Worm (Caenorhabditis elegans): Measurements from ENCODE around the gene mrpl-35.

Gene mrpl-35

DNA sequence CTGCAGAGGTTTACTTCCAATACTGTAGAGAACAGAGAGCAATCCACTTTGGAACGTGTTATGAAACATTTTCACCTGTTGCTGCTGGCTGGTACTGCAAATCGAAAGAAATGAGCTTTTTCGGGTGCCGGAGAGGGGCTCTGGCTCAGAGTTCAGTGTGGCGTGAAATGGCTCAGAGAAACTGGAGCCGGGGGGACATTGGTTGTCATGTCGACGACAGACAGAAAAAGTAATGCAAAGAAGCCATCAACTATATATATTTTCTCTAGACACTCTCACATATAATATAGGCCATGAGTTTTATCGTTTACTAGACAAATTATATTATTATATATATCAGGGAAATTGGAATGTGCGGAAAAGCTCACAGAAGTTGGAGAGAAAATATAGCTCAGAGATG lies 27.4 kb downstream of the mrpl-35 start, which contains the start of gene cfap-20:
Gene cfap-20, minus strand, starts transcription at position 101 of the 400 bp plus-strand sequence.
- TF ChIP-seq set-16 (GFP tag; IDR thresholded peaks at IDR 0.05) (no peak), hif-1 (tag; optimal IDR thresholded peaks at IDR 0.05) (no peak), lin-1 (GFP tag; IDR thresholded peaks at IDR 0.05) (no peak), nhr-6 (tag; optimal IDR thresholded peaks at IDR 0.05) (no peak), mdt-29 (GFP tag; IDR thresholded peaks at IDR 0.05) (no peak), daf-8 (GFP tag; IDR thresholded peaks at IDR 0.05) (no peak), nhr-11 (tag; optimal IDR thresholded peaks at IDR 0.05) (no peak), fos-1 (tag; optimal IDR thresholded peaks at IDR 0.05) (no peak), zip-2 (tag; optimal IDR thresholded peaks at IDR 0.05) (no peak), egl-43 (GFP tag; IDR thresholded peaks at IDR 0.05) (0 out of 2 replicates have a peak, but pooled peaks have one; percentile 9), lin-38 (GFP tag; IDR thresholded peaks at IDR 0.05) (peak; percentile 25; the same call in 1 of the 2 replicates), mxl-3 (GFP tag; optimal IDR thresholded peaks at IDR 0.05) (no peak), hmg-1.1 (GFP tag; IDR thresholded peaks at IDR 0.05) (no peak), attf-4 (tag; optimal IDR thresholded peaks at IDR 0.05) (no peak), ZK546.5 (tag; optimal IDR thresholded peaks at IDR 0.05) (no peak), tra-1 (GFP tag; IDR thresholded peaks at IDR 0.05) (0 out of 2 replicates have a peak, but pooled peaks have one; percentile 18), jun-1 (tag; optimal IDR thresholded peaks at IDR 0.05) (no peak), spr-1 (tag; optimal IDR thresholded peaks at IDR 0.05) (no peak), saeg-2 (GFP tag; IDR thresholded peaks at IDR 0.05) (no peak), php-3 (GFP tag; IDR thresholded peaks at IDR 0.05) (no peak), nhr-28 (tag; optimal IDR thresholded peaks at IDR 0.05) (no peak), daf-12 (tag; optimal IDR thresholded peaks at IDR 0.05) (no peak), mxl-2 (GFP tag; conservative IDR thresholded peaks at IDR 0.05) (no peak), sdz-12 (GFP tag; optimal IDR thresholded peaks at IDR 0.05) (no peak), Y48G9A.11 (GFP tag; IDR thresholded peaks at IDR 0.05) (no peak), tag-97 (GFP tag; IDR thresholded peaks at IDR 0.05) (no peak), skn-1 (tag; optimal IDR thresholded peaks at IDR 0.05) (no peak)

DNA sequence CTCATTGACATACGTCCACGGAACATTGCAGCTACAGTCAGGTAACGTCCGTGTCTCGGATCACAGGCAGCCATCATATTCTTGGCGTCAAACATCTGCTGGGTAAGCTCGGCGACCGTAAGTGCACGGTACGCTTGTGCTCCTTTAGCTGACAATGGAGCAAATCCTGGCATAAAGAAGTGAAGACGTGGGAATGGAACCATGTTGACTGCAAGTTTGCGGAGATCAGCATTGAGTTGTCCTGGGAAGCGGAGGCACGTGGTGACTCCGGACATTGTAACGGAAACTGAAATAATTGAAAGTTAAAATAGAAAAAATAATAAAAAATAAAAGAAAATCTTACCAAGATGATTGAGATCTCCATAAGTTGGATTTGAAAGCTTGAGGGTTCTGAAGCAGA lies 29.5 kb downstream of the mrpl-35 start:
- TF ChIP-seq ztf-7 (tag; optimal IDR thresholded peaks at IDR 0.05) = no peak
- TF ChIP-seq jun-1 (tag; optimal IDR thresholded peaks at IDR 0.05) = no peak
- no peak for TF ChIP-seq lir-3 (tag; optimal IDR thresholded peaks at IDR 0.05)
- no peak for TF ChIP-seq nhr-41 (GFP tag; IDR thresholded peaks at IDR 0.05)
- TF ChIP-seq aha-1 (tag) = peak; percentile 91
- TF ChIP-seq lin-13 (GFP tag; optimal IDR thresholded peaks at IDR 0.05) = no peak
- no peak for TF ChIP-seq cey-2 (tag; optimal IDR thresholded peaks at IDR 0.05; ENCODE audit: borderline replicate concordance, insufficient read depth)

DNA sequence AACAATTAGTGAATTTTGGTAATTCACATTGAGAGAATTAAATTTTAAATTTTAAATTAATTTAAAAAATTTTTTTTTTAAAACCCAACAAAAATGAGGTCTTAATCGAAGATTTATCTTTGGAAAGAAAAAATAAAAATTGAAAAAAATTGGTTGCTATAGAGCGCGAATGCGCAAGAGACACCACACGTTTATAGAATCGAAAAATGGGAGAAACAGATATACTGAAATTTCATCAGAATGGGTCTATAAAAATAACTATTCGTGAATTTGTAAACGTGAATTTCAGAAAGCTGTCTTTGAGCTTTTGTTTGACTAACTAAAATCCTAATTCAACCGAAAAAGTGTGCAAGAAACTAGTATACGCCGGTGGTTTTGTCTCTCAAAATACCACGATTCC lies 30.4 kb downstream of the mrpl-35 start:
- TF ChIP-seq mes-2 (tag; optimal IDR thresholded peaks at IDR 0.05; ENCODE audit: poor library complexity, severe bottlenecking) = peak; percentile 91
- TF ChIP-seq dpl-1 (GFP tag; optimal IDR thresholded peaks at IDR 0.05) = peak; percentile 57
- TF ChIP-seq dmd-9 (GFP tag; IDR thresholded peaks at IDR 0.05) = no peak
- no peak for TF ChIP-seq F10B5.3 (tag; optimal IDR thresholded peaks at IDR 0.05)
- no peak for TF ChIP-seq ces-1 (GFP tag; optimal IDR thresholded peaks at IDR 0.05)
- TF ChIP-seq nhr-77 (tag; optimal IDR thresholded peaks at IDR 0.05) = peak; percentile 73
- peak; percentile 59 for TF ChIP-seq hmg-1.1 (GFP tag; IDR thresholded peaks at IDR 0.05)
- no peak for TF ChIP-seq daf-12 (tag; optimal IDR thresholded peaks at IDR 0.05)
- TF ChIP-seq hlh-30 (tag; optimal IDR thresholded peaks at IDR 0.05; ENCODE audit: insufficient read depth) = peak; percentile 25
- peak; percentile 39 for TF ChIP-seq nhr-28 (tag; optimal IDR thresholded peaks at IDR 0.05)
- TF ChIP-seq ZK546.5 (tag; optimal IDR thresholded peaks at IDR 0.05) = no peak
- TF ChIP-seq dmd-6 (GFP tag; IDR thresholded peaks at IDR 0.05) = peak; percentile 18; the same call in 1 of the 2 replicates
- peak; percentile 94 for TF ChIP-seq lin-38 (GFP tag; IDR thresholded peaks at IDR 0.05)
- TF ChIP-seq hif-1 (tag; optimal IDR thresholded peaks at IDR 0.05) = peak in 1 of 2 experiments; percentile 68
- peak; percentile 18 for TF ChIP-seq nhr-6 (tag; optimal IDR thresholded peaks at IDR 0.05)
- 0 out of 2 replicates have a peak, but pooled peaks have one; percentile 33 for TF ChIP-seq ZK337.2 (GFP tag; IDR thresholded peaks at IDR 0.05)
- no peak for TF ChIP-seq daf-16 (GFP tag; optimal IDR thresholded peaks at IDR 0.05)
- no peak for TF ChIP-seq daf-16 (tag; optimal IDR thresholded peaks at IDR 0.05)
- peak; percentile 72 for TF ChIP-seq unc-130 (GFP tag; optimal IDR thresholded peaks at IDR 0.05)
- peak; percentile 28 for TF ChIP-seq rbr-2 (tag; optimal IDR thresholded peaks at IDR 0.05)
- no peak for TF ChIP-seq sdz-12 (GFP tag; optimal IDR thresholded peaks at IDR 0.05)
- no peak for TF ChIP-seq ceh-28 (tag; optimal IDR thresholded peaks at IDR 0.05)
- no peak for TF ChIP-seq unc-62 (GFP tag; optimal IDR thresholded peaks at IDR 0.05 in 1 of 2)
- TF ChIP-seq unc-62 (tag; optimal IDR thresholded peaks at IDR 0.05) = no peak
